Fruit fly (Drosophila melanogaster) whole organism, embryonic: ENCODE data around the gene CG31908.

Experiments
- Bteb2 ChIP-seq: fragments of 200-800 bp; sonication (Bioruptor generic); optimal IDR thresholded peaks from 2 replicates; lab custom pipeline; 2016; ENCODE audit warnings: missing biosample characterization, missing genetic modification characterization
- CG10147 ChIP-seq: fragments of 200-800 bp; sonication (Bioruptor generic); optimal IDR thresholded peaks from 2 replicates; lab custom pipeline; 2019; ENCODE audit warnings: missing biosample characterization, mild to moderate bottlenecking, missing genetic modification characterization, moderate library complexity
- CG1024 ChIP-seq: fragments of 200-800 bp; sonication (Bioruptor generic); IDR thresholded peaks from 2 replicates; pipeline ENCODE4 v1.3.6; 2022; ENCODE audit warnings: missing biosample characterization, missing genetic modification characterization
- CG10979 ChIP-seq: fragments of 200-800 bp; sonication (Bioruptor generic); optimal IDR thresholded peaks from 2 replicates; lab custom pipeline; 2018; ENCODE audit warnings: missing biosample characterization, mild to moderate bottlenecking, missing genetic modification characterization, moderate library complexity
- CG11456 ChIP-seq: fragments of 200-800 bp; sonication (Bioruptor generic); IDR thresholded peaks from 3 replicates; pipeline ENCODE4 v1.3.6; 2022; ENCODE audit warnings: missing biosample characterization, missing genetic modification characterization
- CG11560 ChIP-seq: fragments of 200-800 bp; sonication (Bioruptor generic); IDR thresholded peaks from 3 replicates; pipeline ENCODE4 v1.3.6; 2022; ENCODE audit warnings: missing biosample characterization, missing genetic modification characterization
- CG11695 ChIP-seq: fragments of 200-800 bp; sonication (Bioruptor generic); IDR thresholded peaks from 3 replicates; pipeline ENCODE4 v1.3.6; 2022; ENCODE audit warnings: missing biosample characterization, missing genetic modification characterization
- CG11696 ChIP-seq: fragments of 200-800 bp; sonication (Bioruptor generic); IDR thresholded peaks from 2 replicates; pipeline ENCODE4 v1.3.6; 2022; ENCODE audit warnings: missing biosample characterization, missing genetic modification characterization
- CG12104 ChIP-seq: fragments of 200-800 bp; sonication (Bioruptor generic); optimal IDR thresholded peaks from 3 replicates; lab custom pipeline; 2016; ENCODE audit warnings: missing biosample characterization, missing genetic modification characterization
- CG12299 ChIP-seq: fragments of 200-800 bp; sonication (Bioruptor generic); optimal IDR thresholded peaks from 2 replicates; lab custom pipeline; 2018; ENCODE audit warnings: missing biosample characterization, mild to moderate bottlenecking, missing genetic modification characterization
- CG15601 ChIP-seq: fragments of 200-800 bp; sonication (Bioruptor generic); optimal IDR thresholded peaks from 3 replicates; lab custom pipeline; 2019; ENCODE audit warnings: missing biosample characterization, mild to moderate bottlenecking, missing genetic modification characterization, moderate library complexity
- CG17359 ChIP-seq: fragments of 200-800 bp; sonication (Bioruptor generic); optimal IDR thresholded peaks from 3 replicates; lab custom pipeline; 2018; ENCODE audit warnings: missing biosample characterization, mild to moderate bottlenecking, missing genetic modification characterization, moderate library complexity
- CG17612 ChIP-seq: fragments of 200-800 bp; sonication (Bioruptor generic); IDR thresholded peaks from 2 replicates; pipeline ENCODE4 v1.3.6; 2022; ENCODE audit warnings: missing biosample characterization, missing genetic modification characterization
- CG17912 ChIP-seq: fragments of 200-800 bp; sonication (Bioruptor generic); optimal IDR thresholded peaks from 2 replicates; lab custom pipeline; 2018; ENCODE audit warnings: missing biosample characterization, mild to moderate bottlenecking, missing genetic modification characterization
- CG1832 ChIP-seq: fragments of 200-800 bp; sonication (Bioruptor generic); optimal IDR thresholded peaks from 2 replicates; lab custom pipeline; 2017; ENCODE audit warnings: missing biosample characterization, mild to moderate bottlenecking, missing genetic modification characterization, inconsistent platforms
- CG18476 ChIP-seq: fragments of 200-800 bp; sonication (Bioruptor generic); optimal IDR thresholded peaks from 2 replicates; lab custom pipeline; 2016; ENCODE audit warnings: missing biosample characterization, mild to moderate bottlenecking, missing genetic modification characterization
- CG2875 ChIP-seq: fragments of 200-800 bp; sonication (Bioruptor generic); optimal IDR thresholded peaks from 2 replicates; lab custom pipeline; 2017; ENCODE audit warnings: missing biosample characterization, mild to moderate bottlenecking, missing genetic modification characterization, missing genetic modification reagents
- CG3065 ChIP-seq: fragments of 200-800 bp; sonication (Bioruptor generic); optimal IDR thresholded peaks from 2 replicates; lab custom pipeline; 2016; ENCODE audit warnings: missing biosample characterization, missing genetic modification characterization
- CG32767 ChIP-seq: fragments of 200-800 bp; sonication (Bioruptor generic); IDR thresholded peaks from 2 replicates; pipeline ENCODE4 v1.3.6; 2022; ENCODE audit warnings: missing biosample characterization, missing genetic modification characterization
- CG3995 ChIP-seq: fragments of 200-800 bp; sonication (Bioruptor generic); optimal IDR thresholded peaks from 3 replicates; lab custom pipeline; 2016; ENCODE audit warnings: missing biosample characterization, missing genetic modification characterization
- CG4404 ChIP-seq: fragments of 200-800 bp; sonication (Bioruptor generic); IDR thresholded peaks from 2 replicates; pipeline ENCODE4 v1.3.6; 2022; ENCODE audit warnings: missing biosample characterization, missing genetic modification characterization
- CG6272 ChIP-seq: fragments of 200-800 bp; sonication (Bioruptor generic); IDR thresholded peaks from 2 replicates; pipeline ENCODE4 v1.3.6; 2022; ENCODE audit warnings: missing biosample characterization, missing genetic modification characterization
- CG6683 ChIP-seq: fragments of 200-800 bp; sonication (Bioruptor generic); optimal IDR thresholded peaks from 2 replicates; lab custom pipeline; 2017; ENCODE audit warnings: missing biosample characterization, mild to moderate bottlenecking, missing genetic modification characterization, missing genetic modification reagents
- CG6689 ChIP-seq: fragments of 200-800 bp; sonication (Bioruptor generic); IDR thresholded peaks from 2 replicates; pipeline ENCODE4 v1.3.6; 2022; ENCODE audit warnings: missing biosample characterization, missing genetic modification characterization
- Dfd ChIP-seq, 2 experiments: fragments of >200 bp; optimal IDR thresholded peaks; 2 replicates each; lab custom pipeline; 2017; ENCODE audit warnings: missing biosample characterization in 2 of 2, missing genetic modification characterization in 2 of 2
- GATAe ChIP-seq: fragments of 200-800 bp; sonication (Bioruptor generic); conservative IDR thresholded peaks from 2 replicates; pipeline ENCODE4 v1.3.6; 2022; ENCODE audit warnings: missing biosample characterization, missing genetic modification characterization
- Hmr ChIP-seq: fragments of 200-800 bp; sonication (Bioruptor generic); optimal IDR thresholded peaks from 3 replicates; lab custom pipeline; 2017; ENCODE audit warnings: mild to moderate bottlenecking, missing biosample characterization, missing genetic modification reagents, missing genetic modification characterization
- Hr39 ChIP-seq: fragments of >200 bp; optimal IDR thresholded peaks from 2 replicates; lab custom pipeline; 2017
- MESR4 ChIP-seq: fragments of 200-800 bp; sonication (Bioruptor generic); optimal IDR thresholded peaks from 2 replicates; lab custom pipeline; 2018; ENCODE audit warnings: missing biosample characterization, mild to moderate bottlenecking, missing genetic modification characterization, moderate library complexity
- Nf-YC ChIP-seq: fragments of 200-800 bp; optimal IDR thresholded peaks from 3 replicates; lab custom pipeline; 2019; ENCODE audit warnings: missing biosample characterization, mild to moderate bottlenecking, missing genetic modification characterization, moderate library complexity
- Rfx ChIP-seq: fragments of 200-800 bp; sonication (Bioruptor generic); IDR thresholded peaks from 2 replicates; pipeline ENCODE4 v1.3.6; 2022; ENCODE audit warnings: missing biosample characterization, missing genetic modification characterization
- Usf ChIP-seq: fragments of 200-800 bp; sonication (Bioruptor generic); optimal IDR thresholded peaks from 2 replicates; lab custom pipeline; 2017; ENCODE audit warnings: missing genotype, missing biosample characterization, missing genetic modification characterization
- bab2 ChIP-seq: fragments of 200-800 bp; sonication (Bioruptor generic); optimal IDR thresholded peaks from 2 replicates; lab custom pipeline; 2016; ENCODE audit warnings: missing biosample characterization, missing genetic modification characterization
- chn ChIP-seq: fragments of 200-800 bp; sonication (Bioruptor generic); optimal IDR thresholded peaks from 2 replicates; lab custom pipeline; 2016; ENCODE audit warnings: missing biosample characterization, missing genetic modification characterization
- dati ChIP-seq: fragments of 200-800 bp; sonication (Bioruptor generic); IDR thresholded peaks from 2 replicates; pipeline ENCODE4 v1.3.6; 2022; ENCODE audit warnings: missing biosample characterization, missing genetic modification characterization
- disco-r ChIP-seq: fragments of 200-800 bp; sonication (Bioruptor generic); optimal IDR thresholded peaks from 2 replicates; lab custom pipeline; 2016; ENCODE audit warnings: missing biosample characterization, missing genetic modification characterization
- grau ChIP-seq: fragments of 200-800 bp; optimal IDR thresholded peaks from 3 replicates; lab custom pipeline; 2019; ENCODE audit warnings: missing biosample characterization, mild to moderate bottlenecking, missing genetic modification characterization, moderate library complexity
- hkb ChIP-seq, 2 experiments: fragments of 200-800 bp in 1 of 2; fragments of >200 bp in 1 of 2; sonication (Bioruptor generic) in 1 of 2; IDR thresholded peaks in 1 of 2; optimal IDR thresholded peaks in 1 of 2; 2 replicates each; pipeline versions ENCODE4 v1.3.6 to Lab custom; 2017 to 2022; ENCODE audit warnings: missing biosample characterization in 1 of 2, missing genetic modification characterization in 1 of 2
- insv ChIP-seq, 2 experiments: fragments of 200-800 bp; sonication (Bioruptor generic); optimal IDR thresholded peaks; 3 replicates each; lab custom pipeline; 2016 to 2018; ENCODE audit warnings: missing biosample characterization in 2 of 2, missing genetic modification characterization in 2 of 2
- lilli ChIP-seq: fragments of 200-800 bp; sonication (Bioruptor generic); optimal IDR thresholded peaks from 3 replicates; lab custom pipeline; 2016; ENCODE audit warnings: missing biosample characterization, missing genetic modification characterization
- lola ChIP-seq, 3 experiments: fragments of >200 bp in 2 of 3; fragments of 200-800 bp in 1 of 3; sonication (Bioruptor generic) in 1 of 3; optimal IDR thresholded peaks; 2 replicates each; lab custom pipeline; 2017 to 2019; ENCODE audit warnings: missing biosample characterization in 3 of 3, missing genetic modification characterization in 3 of 3, mild to moderate bottlenecking in 1 of 3, moderate library complexity in 1 of 3
- oc ChIP-seq: fragments of 200-800 bp; sonication (Bioruptor generic); optimal IDR thresholded peaks from 2 replicates; lab custom pipeline; 2018; ENCODE audit warnings: missing biosample characterization, mild to moderate bottlenecking, missing genetic modification characterization, moderate library complexity
- p53 ChIP-seq: fragments of 200-800 bp; sonication (Bioruptor generic); optimal IDR thresholded peaks from 2 replicates; lab custom pipeline; 2016; ENCODE audit warnings: missing biosample characterization, missing genetic modification characterization
- repo ChIP-seq: fragments of 200-800 bp; sonication (Bioruptor generic); optimal IDR thresholded peaks from 2 replicates; lab custom pipeline; 2016; ENCODE audit warnings: missing biosample characterization, missing genetic modification characterization
- rib ChIP-seq: fragments of 200-800 bp; sonication (Bioruptor generic); IDR thresholded peaks from 2 replicates; pipeline ENCODE4 v1.3.6; 2022; ENCODE audit warnings: missing biosample characterization, missing genetic modification characterization
- sc ChIP-seq, 3 experiments: fragments of >200 bp in 2 of 3; fragments of 200-800 bp in 1 of 3; sonication (Bioruptor generic) in 1 of 3; optimal IDR thresholded peaks; 2 replicates in 2 of 3; 3 replicates in 1 of 3; lab custom pipeline; 2017; ENCODE audit warnings: mild to moderate bottlenecking in 1 of 3, missing biosample characterization in 1 of 3, missing genetic modification characterization in 1 of 3, missing genetic modification reagents in 1 of 3
- tio ChIP-seq: fragments of 200-800 bp; sonication (Bioruptor generic); optimal IDR thresholded peaks from 2 replicates; lab custom pipeline; 2017; ENCODE audit warnings: missing biosample characterization, missing genetic modification characterization, inconsistent platforms
- tll ChIP-seq, 2 experiments: fragments of 200-800 bp in 1 of 2; fragments of >200 bp in 1 of 2; sonication (Bioruptor generic) in 1 of 2; optimal IDR thresholded peaks; 2 replicates each; lab custom pipeline; 2017 to 2019; ENCODE audit warnings: missing biosample characterization in 2 of 2, missing genetic modification characterization in 2 of 2, mild to moderate bottlenecking in 1 of 2, moderate library complexity in 1 of 2
- tx ChIP-seq: fragments of 200-800 bp; sonication (Bioruptor generic); optimal IDR thresholded peaks from 2 replicates; lab custom pipeline; 2016; ENCODE audit warnings: missing biosample characterization, missing genetic modification characterization

The CG31908 gene

dm6 chr2L:7056189-7056926, 29.2 kb upstream of the CG31908 start, which contains the start of gene Mnn1 (continued):
- TF ChIP-seq Dfd (GFP tag; optimal IDR thresholded peaks at IDR 0.05; lab: Kevin White, UChicago) (no peak), CG12104 (GFP tag; lab: Kevin White, UChicago) (no peak), CG6272 (GFP tag; lab: Robert Waterston, UW) (no peak), Bteb2 (GFP tag; lab: Kevin White, UChicago) (peak; percentile 32), CG18476 (GFP tag; lab: Kevin White, UChicago) (no peak), insv (GFP tag; optimal IDR thresholded peaks at IDR 0.05; lab: Kevin White, UChicago) (peak in 1 of 2 experiments; percentile 60), repo (no peak), CG10979 (tag; lab: Kevin White, UChicago) (peak; percentile 32), CG1832 (GFP tag; lab: Kevin White, UChicago) (no peak), CG17612 (GFP tag; lab: Robert Waterston, UW) (no peak), CG12299 (no peak), oc (tag; lab: Kevin White, UChicago) (no peak), CG11695 (peak; percentile 58), CG10147 (GFP tag; lab: Kevin White, UChicago) (no peak), CG3995 (GFP tag; lab: Kevin White, UChicago) (no peak), CG2875 (GFP tag; lab: Kevin White, UChicago) (no peak), CG6683 (GFP tag; lab: Kevin White, UChicago) (no peak), lola (GFP tag; optimal IDR thresholded peaks at IDR 0.05; lab: Kevin White, UChicago) (no peak), Rfx (GFP tag; lab: Robert Waterston, UW) (peak; percentile 72), disco-r (GFP tag; lab: Kevin White, UChicago) (no peak), hkb (optimal IDR thresholded peaks at IDR 0.05; lab: Kevin White, UChicago) (peak; percentile 6), hkb (GFP tag; IDR thresholded peaks at IDR 0.05; lab: Robert Waterston, UW) (peak; percentile 44; the same call in 1 of the 2 replicates), CG32767 (GFP tag; lab: Robert Waterston, UW) (no peak), GATAe (GFP tag; lab: Robert Waterston, UW) (no peak), CG17359 (peak; percentile 11), CG11560 (tag; lab: Robert Waterston, UW) (no peak), sc (optimal IDR thresholded peaks at IDR 0.05; lab: Kevin White, UChicago) (no peak), sc (GFP tag; optimal IDR thresholded peaks at IDR 0.05; lab: Kevin White, UChicago) (no peak), tio (GFP tag; lab: Kevin White, UChicago) (no peak), CG4404 (GFP tag; lab: Robert Waterston, UW) (no peak), Usf (GFP tag; lab: Kevin White, UChicago) (no peak), Hr39 (lab: Kevin White, UChicago) (no peak), lilli (GFP tag; lab: Kevin White, UChicago) (peak; percentile 71), bab2 (peak; percentile 51), CG1024 (GFP tag; lab: Robert Waterston, UW) (no peak), Hmr (GFP tag; lab: Kevin White, UChicago) (no peak), CG6689 (GFP tag; lab: Robert Waterston, UW) (no peak), tll (GFP tag; optimal IDR thresholded peaks at IDR 0.05; lab: Kevin White, UChicago) (peak in 1 of 2 experiments; percentile 49), CG17912 (peak; percentile 34), CG3065 (GFP tag; lab: Kevin White, UChicago) (peak; percentile 3), CG11456 (GFP tag; lab: Robert Waterston, UW) (0 out of 3 replicates have a peak, but pooled peaks have one; percentile 41), CG15601 (tag; lab: Kevin White, UChicago) (peak; percentile 13), grau (tag; lab: Kevin White, UChicago) (no peak), p53 (GFP tag; lab: Kevin White, UChicago) (peak; percentile 84), dati (GFP tag; lab: Robert Waterston, UW) (no peak), MESR4 (GFP tag; lab: Kevin White, UChicago) (peak; percentile 84), rib (GFP tag; lab: Robert Waterston, UW) (peak; percentile 40; the same call in 1 of the 2 replicates), tx (GFP tag; lab: Kevin White, UChicago) (peak; percentile 51), CG11696 (GFP tag; lab: Robert Waterston, UW) (no peak), chn (GFP tag; lab: Kevin White, UChicago) (peak; percentile 67), Nf-YC (tag; lab: Kevin White, UChicago) (no peak)
